Worm (Caenorhabditis elegans) whole organism, young adult: ENCODE data around the gene srh-243.

Source experiments
- B0019.2 ChIP-seq: fragments of 200-800 bp; sonication (Bioruptor generic); conservative IDR thresholded peaks from 2 replicates; pipeline ENCODE4 v1.3.6; 2022; ENCODE audit warnings: missing genetic modification reagents, missing genetic modification characterization, missing compliant biosample characterization
- T26A5.8 ChIP-seq: sonication (generic microtip); optimal IDR thresholded peaks from 2 replicates; lab custom pipeline; 2016; ENCODE audit warnings: missing genetic modification characterization, missing compliant biosample characterization
- ccch-3 ChIP-seq: fragments of 200-800 bp; sonication (Bioruptor generic); optimal IDR thresholded peaks from 2 replicates; lab custom pipeline; 2018; ENCODE audit warnings: mild to moderate bottlenecking, missing genetic modification characterization, missing compliant biosample characterization
- dpl-1 ChIP-seq: fragments of 150-350 bp; optimal IDR thresholded peaks from 2 replicates; lab custom pipeline; 2014; ENCODE audit warnings: missing biosample characterization, missing genetic modification reagents, missing genetic modification characterization
- efl-1 ChIP-seq: fragments of 150-350 bp; optimal IDR thresholded peaks from 2 replicates; lab custom pipeline; 2014; ENCODE audit warnings: missing biosample characterization, missing genetic modification reagents, missing genetic modification characterization
- hlh-26 ChIP-seq: fragments of 200-800 bp; sonication (Bioruptor generic); conservative IDR thresholded peaks from 2 replicates; pipeline ENCODE4 v1.3.6; 2022; ENCODE audit warnings: missing genetic modification reagents, missing genetic modification characterization, missing compliant biosample characterization
- nfya-1 ChIP-seq: sonication (generic microtip); optimal IDR thresholded peaks from 2 replicates; lab custom pipeline; 2017; ENCODE audit warnings: antibody characterized with exemption, missing compliant biosample characterization, missing genetic modification characterization, borderline replicate concordance; ENCODE audit not compliant: insufficient read depth
- nhr-27 ChIP-seq: fragments of 200-800 bp; sonication (Bioruptor generic); optimal IDR thresholded peaks from 2 replicates; lab custom pipeline; 2018; ENCODE audit warnings: mild to moderate bottlenecking, missing genetic modification characterization, moderate library complexity, missing compliant biosample characterization
- snpc-4 ChIP-seq, 5 experiments: fragments of 150-350 bp in 1 of 5; sonication (generic microtip) in 4 of 5; optimal IDR thresholded peaks; 2 replicates each; lab custom pipeline; 2014 to 2018; ENCODE audit warnings: missing genetic modification characterization in 5 of 5, missing biosample characterization in 3 of 5, antibody characterized with exemption in 2 of 5, mild to moderate bottlenecking in 2 of 5, missing compliant biosample characterization in 2 of 5, missing genotype in 2 of 5, moderate library complexity in 2 of 5, missing genetic modification reagents in 1 of 5

DNA sequence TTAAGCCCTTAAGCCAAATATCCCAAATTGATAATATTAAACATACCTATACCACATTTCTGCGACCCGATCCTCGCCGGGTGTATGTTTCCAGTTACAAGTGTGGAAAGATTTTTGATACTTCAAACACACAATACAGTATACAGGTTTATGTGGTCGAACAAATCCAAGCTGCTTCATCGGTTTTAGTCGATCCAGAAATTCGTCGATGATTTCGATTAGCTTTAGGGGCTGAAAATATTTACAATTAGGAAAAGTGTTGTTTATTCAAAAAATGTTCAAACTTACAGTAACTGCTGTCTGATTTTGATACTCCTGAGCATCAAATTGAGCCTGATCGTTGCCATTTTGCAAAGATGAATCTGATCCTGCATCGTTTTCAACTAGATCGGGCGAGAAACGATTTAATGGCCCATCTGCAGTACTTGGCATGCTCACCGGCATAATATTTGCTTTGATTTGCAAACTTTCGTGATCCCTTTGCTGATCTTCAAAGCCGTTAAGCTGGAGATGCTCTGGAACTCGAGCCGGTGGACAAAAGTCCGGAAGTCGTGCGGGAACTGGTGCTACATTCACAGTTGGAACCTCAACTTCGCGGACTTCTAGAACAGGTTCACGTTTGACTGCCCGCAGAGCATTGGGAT is 6.1 kb downstream of the srh-243 start:
- TF ChIP-seq B0019.2 (GFP tag; lab: Robert Waterston, UW), result no peak
- no peak for TF ChIP-seq ccch-3
- no peak for TF ChIP-seq dpl-1 (GFP tag; lab: Kevin White, UChicago)
- no peak for TF ChIP-seq nhr-27
- no peak for TF ChIP-seq efl-1 (GFP tag; lab: Kevin White, UChicago)
- no peak for TF ChIP-seq T26A5.8 (tag; lab: Kevin White, UChicago)
- TF ChIP-seq hlh-26 (GFP tag; lab: Robert Waterston, UW), result no peak
- no peak for TF ChIP-seq nfya-1
- no peak for TF ChIP-seq snpc-4 (GFP tag; optimal IDR thresholded peaks at IDR 0.05; lab: Kevin White, UChicago)
- TF ChIP-seq snpc-4 (tag; optimal IDR thresholded peaks at IDR 0.05; lab: Kevin White, UChicago), result no peak
